Fruit fly (Drosophila melanogaster) whole organism, wandering third instar larva: ENCODE data around the gene Tsc1.

Experiments used
- Abd-B ChIP-seq: fragments of >200 bp; optimal IDR thresholded peaks from 2 replicates; lab custom pipeline; 2017; ENCODE audit warnings: missing biosample characterization, missing genetic modification characterization
- CG32264 ChIP-seq: fragments of 200-800 bp; sonication (Bioruptor generic); optimal IDR thresholded peaks from 2 replicates; lab custom pipeline; 2016; ENCODE audit warnings: missing biosample characterization, missing genetic modification characterization
- CG9705 ChIP-seq: fragments of 200-800 bp; sonication (Bioruptor generic); optimal IDR thresholded peaks from 2 replicates; lab custom pipeline; 2018; ENCODE audit warnings: missing biosample characterization, mild to moderate bottlenecking, missing genetic modification characterization
- Dif ChIP-seq: fragments of 200-275, 200-300 bp; sonication (Bioruptor generic); optimal IDR thresholded peaks from 2 replicates; lab custom pipeline; 2018; ENCODE audit warnings: missing biosample characterization, missing genetic modification characterization; ENCODE audit not compliant: partially characterized antibody
- GATAd ChIP-seq: sonication (Bioruptor generic); optimal IDR thresholded peaks from 2 replicates; lab custom pipeline; 2016; ENCODE audit warnings: missing biosample characterization, missing genetic modification characterization
- HLH106 ChIP-seq: fragments of 200-800 bp; optimal IDR thresholded peaks from 3 replicates; lab custom pipeline; 2019; ENCODE audit warnings: missing biosample characterization, mild to moderate bottlenecking, missing genetic modification characterization, moderate library complexity
- Hnf4 ChIP-seq: fragments of 200-800 bp; sonication (Bioruptor generic); optimal IDR thresholded peaks from 2 replicates; lab custom pipeline; 2016; ENCODE audit warnings: missing biosample characterization, mild to moderate bottlenecking, missing genetic modification characterization
- Hr83 ChIP-seq: fragments of 200-300 bp; sonication (Bioruptor generic); optimal IDR thresholded peaks from 2 replicates; lab custom pipeline; 2016; ENCODE audit warnings: missing biosample characterization, mild to moderate bottlenecking, missing genetic modification characterization, moderate library complexity; ENCODE audit not compliant: poor library complexity, severe bottlenecking
- Jra ChIP-seq: sonication (Bioruptor generic); optimal IDR thresholded peaks from 2 replicates; lab custom pipeline; 2016; ENCODE audit warnings: missing biosample characterization, missing genetic modification characterization
- Mio ChIP-seq: sonication (Bioruptor generic); optimal IDR thresholded peaks from 2 replicates; lab custom pipeline; 2016; ENCODE audit warnings: missing biosample characterization, missing genetic modification characterization
- Myc ChIP-seq: fragments of >200 bp; optimal IDR thresholded peaks from 2 replicates; lab custom pipeline; 2017
- N ChIP-seq: fragments of >200 bp; optimal IDR thresholded peaks from 2 replicates; lab custom pipeline; 2018; ENCODE audit warnings: missing biosample characterization, missing external identifiers, missing genetic modification characterization
- OdsH ChIP-seq: fragments of 200-800 bp; sonication (Bioruptor generic); optimal IDR thresholded peaks from 2 replicates; lab custom pipeline; 2016; ENCODE audit warnings: missing biosample characterization, mild to moderate bottlenecking, missing genetic modification characterization
- Rel ChIP-seq, 2 experiments: fragments of 200-800 bp; sonication (Bioruptor generic) in 1 of 2; optimal IDR thresholded peaks; 2 replicates in 1 of 2; 3 replicates in 1 of 2; lab custom pipeline; 2016 to 2019; ENCODE audit warnings: mild to moderate bottlenecking in 2 of 2, missing biosample characterization in 2 of 2, missing genetic modification characterization in 2 of 2, moderate library complexity in 1 of 2
- Sp1 ChIP-seq: fragments of 200-800 bp; sonication (Bioruptor generic); optimal IDR thresholded peaks from 3 replicates; lab custom pipeline; 2019; ENCODE audit warnings: missing biosample characterization, mild to moderate bottlenecking, missing genetic modification characterization, moderate library complexity
- Vsx2 ChIP-seq: fragments of 200-300, 225-300 bp; sonication (Bioruptor generic); optimal IDR thresholded peaks from 2 replicates; lab custom pipeline; 2018; ENCODE audit warnings: missing biosample characterization, missing genetic modification characterization; ENCODE audit not compliant: partially characterized antibody
- br ChIP-seq: fragments of 200-800 bp; sonication (Bioruptor generic); optimal IDR thresholded peaks from 2 replicates; lab custom pipeline; 2016; ENCODE audit warnings: missing biosample characterization, missing genetic modification characterization
- brk ChIP-seq: fragments of 200-800 bp; sonication (Bioruptor generic); optimal IDR thresholded peaks from 2 replicates; lab custom pipeline; 2016; ENCODE audit warnings: missing biosample characterization, mild to moderate bottlenecking, missing genetic modification characterization
- dl ChIP-seq, 2 experiments: fragments of 175-275, 200-275 bp in 1 of 2; fragments of 200-275 bp in 1 of 2; sonication (Bioruptor generic); optimal IDR thresholded peaks; lab custom pipeline; 2018; ENCODE audit warnings: mild to moderate bottlenecking in 2 of 2, missing biosample characterization in 2 of 2, missing genetic modification characterization in 2 of 2, moderate library complexity in 2 of 2; ENCODE audit not compliant: partially characterized antibody in 2 of 2, insufficient read depth in 1 of 2
- ey ChIP-seq: fragments of 200-800 bp; sonication (Bioruptor generic); optimal IDR thresholded peaks from 2 replicates; lab custom pipeline; 2016; ENCODE audit warnings: missing biosample characterization, missing genetic modification characterization
- foxo ChIP-seq, 2 experiments: fragments of 200-800 bp; sonication (Bioruptor generic); optimal IDR thresholded peaks; 2 replicates in 1 of 2; 3 replicates in 1 of 2; lab custom pipeline; 2016 to 2017; ENCODE audit warnings: missing biosample characterization in 2 of 2, missing genetic modification characterization in 2 of 2
- fru ChIP-seq: fragments of 200-800 bp; sonication (Bioruptor generic); optimal IDR thresholded peaks from 3 replicates; lab custom pipeline; 2016; ENCODE audit warnings: missing biosample characterization, mild to moderate bottlenecking, missing genetic modification characterization
- h ChIP-seq: fragments of 200-800 bp; sonication (Bioruptor generic); optimal IDR thresholded peaks from 3 replicates; lab custom pipeline; 2016; ENCODE audit warnings: missing biosample characterization, mild to moderate bottlenecking, missing genetic modification characterization
- jim ChIP-seq: fragments of 175-275, 200-325 bp; sonication (Bioruptor generic); optimal IDR thresholded peaks from 2 replicates; lab custom pipeline; 2016; ENCODE audit warnings: missing biosample characterization, mild to moderate bottlenecking, missing genetic modification characterization
- pan ChIP-seq: fragments of >200 bp; optimal IDR thresholded peaks from 2 replicates; lab custom pipeline; 2017
- psq ChIP-seq: fragments of 200-800 bp; sonication (Bioruptor generic); optimal IDR thresholded peaks from 3 replicates; lab custom pipeline; 2017; ENCODE audit warnings: missing biosample characterization, mild to moderate bottlenecking, missing genetic modification characterization, moderate library complexity
- rgr ChIP-seq: fragments of 200-800 bp; sonication (Bioruptor generic); optimal IDR thresholded peaks from 3 replicates; lab custom pipeline; 2016; ENCODE audit warnings: missing biosample characterization, mild to moderate bottlenecking, missing genetic modification characterization
- sage ChIP-seq: fragments of 200-800 bp; sonication (Bioruptor generic); optimal IDR thresholded peaks from 2 replicates; lab custom pipeline; 2016; ENCODE audit warnings: missing biosample characterization, mild to moderate bottlenecking, missing genetic modification characterization
- sv ChIP-seq: fragments of 200-800 bp; sonication (Bioruptor generic); optimal IDR thresholded peaks from 3 replicates; lab custom pipeline; 2016; ENCODE audit warnings: missing biosample characterization, missing genetic modification characterization
- tai ChIP-seq: sonication (Bioruptor generic); optimal IDR thresholded peaks from 2 replicates; lab custom pipeline; 2016; ENCODE audit warnings: missing biosample characterization, missing genetic modification characterization
- usp ChIP-seq: fragments of >200 bp; optimal IDR thresholded peaks from 2 replicates; lab custom pipeline; 2017; ENCODE audit warnings: missing biosample characterization, missing genetic modification characterization
- woc ChIP-seq: sonication (Bioruptor generic); optimal IDR thresholded peaks from 2 replicates; lab custom pipeline; 2016; ENCODE audit warnings: missing biosample characterization, mild to moderate bottlenecking, missing genetic modification characterization

Gene Tsc1

DNA sequence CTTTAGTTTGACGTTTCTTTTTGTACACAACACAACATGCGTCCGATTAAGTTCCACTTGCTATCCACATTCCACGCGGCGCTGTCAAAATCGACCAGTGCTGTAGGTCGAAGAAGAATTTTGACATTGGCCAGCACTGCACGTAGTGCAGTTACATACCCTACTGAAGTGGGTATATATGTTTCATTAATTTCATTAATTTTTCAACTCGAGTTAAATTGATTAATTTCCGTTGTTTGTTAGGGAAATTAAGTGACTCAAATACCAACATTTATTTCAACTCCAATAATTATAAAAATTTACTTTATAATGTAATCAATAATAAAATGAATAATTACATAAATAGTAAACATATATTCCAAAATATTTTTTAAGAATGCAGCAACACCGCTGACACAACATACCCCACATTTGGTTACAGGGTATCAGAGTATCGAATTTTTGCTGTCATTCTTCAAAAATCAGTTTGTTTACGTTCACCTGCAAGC lies 21.2 kb upstream of the Tsc1 start, which contains the start of the genes eIF4EHP and CG18428 (continued):
- TF ChIP-seq usp = no peak
- peak; percentile 82 for TF ChIP-seq Jra (GFP tag; lab: Kevin White, UChicago)
- TF ChIP-seq GATAd (GFP tag; lab: Kevin White, UChicago) = peak; percentile 76
- TF ChIP-seq OdsH (GFP tag; lab: Kevin White, UChicago) = peak; percentile 99
- TF ChIP-seq rgr (GFP tag; lab: Kevin White, UChicago) = peak; percentile 99
- peak; percentile 95 for TF ChIP-seq brk (GFP tag; lab: Kevin White, UChicago)
- TF ChIP-seq pan (lab: Kevin White, UChicago) = peak; percentile 84
- TF ChIP-seq fru (GFP tag; lab: Kevin White, UChicago) = peak; percentile 87

dm6 chr3R:24112320-24113069 lies 17.6 kb upstream of the Tsc1 start, which contains the start of gene CG13605:
Gene CG13605, minus strand, starts transcription at chr3R:24112389.
- TF ChIP-seq brk (GFP tag; lab: Kevin White, UChicago) = peak; percentile 80
- peak; percentile 67 for TF ChIP-seq HLH106 (tag; lab: Kevin White, UChicago)
- TF ChIP-seq dl (GFP tag; optimal IDR thresholded peaks at IDR 0.05; lab: Kevin White, UChicago; ENCODE audit: insufficient read depth in 1 of 2, partially characterized antibody in 2 of 2) = no peak
- peak; percentile 59 for TF ChIP-seq rgr (GFP tag; lab: Kevin White, UChicago)
- TF ChIP-seq psq (GFP tag; lab: Kevin White, UChicago) = peak; percentile 58
- peak; percentile 69 for TF ChIP-seq sage (GFP tag; lab: Kevin White, UChicago)
- peak; percentile 16 for TF ChIP-seq Dif
- peak; percentile 49 for TF ChIP-seq Hnf4
- no peak for TF ChIP-seq N (GFP tag; lab: Kevin White, UChicago)
- peak; percentile 34 for TF ChIP-seq CG32264 (GFP tag; lab: Kevin White, UChicago)
- peak; percentile 60 for TF ChIP-seq Myc (lab: Kevin White, UChicago)
- TF ChIP-seq fru (GFP tag; lab: Kevin White, UChicago) = peak; percentile 63
- no peak for TF ChIP-seq Mio (GFP tag; lab: Kevin White, UChicago)
- TF ChIP-seq pan (lab: Kevin White, UChicago) = no peak
- TF ChIP-seq woc = peak; percentile 56
- TF ChIP-seq ey (GFP tag; lab: Kevin White, UChicago) = peak; percentile 44
- TF ChIP-seq Sp1 (GFP tag; lab: Kevin White, UChicago) = peak; percentile 66
- peak; percentile 37 for TF ChIP-seq Rel (GFP tag; optimal IDR thresholded peaks at IDR 0.05; lab: Kevin White, UChicago)
- peak; percentile 6 for TF ChIP-seq Rel (tag; optimal IDR thresholded peaks at IDR 0.05; lab: Kevin White, UChicago)
- peak; percentile 50 for TF ChIP-seq OdsH (GFP tag; lab: Kevin White, UChicago)
- peak; percentile 16 for TF ChIP-seq Jra (GFP tag; lab: Kevin White, UChicago)
- TF ChIP-seq br = peak; percentile 53
- TF ChIP-seq tai (GFP tag; lab: Kevin White, UChicago) = no peak
- TF ChIP-seq sv (GFP tag; lab: Kevin White, UChicago) = peak; percentile 55
- peak; percentile 69 for TF ChIP-seq h
- no peak for TF ChIP-seq Abd-B (GFP tag; lab: Kevin White, UChicago)
- peak in 1 of 2 experiments; percentile 77 for TF ChIP-seq foxo (GFP tag; optimal IDR thresholded peaks at IDR 0.05; lab: Kevin White, UChicago)
- peak; percentile 2 for TF ChIP-seq Hr83
- TF ChIP-seq, all 38 proteins: peak for 21

DNA sequence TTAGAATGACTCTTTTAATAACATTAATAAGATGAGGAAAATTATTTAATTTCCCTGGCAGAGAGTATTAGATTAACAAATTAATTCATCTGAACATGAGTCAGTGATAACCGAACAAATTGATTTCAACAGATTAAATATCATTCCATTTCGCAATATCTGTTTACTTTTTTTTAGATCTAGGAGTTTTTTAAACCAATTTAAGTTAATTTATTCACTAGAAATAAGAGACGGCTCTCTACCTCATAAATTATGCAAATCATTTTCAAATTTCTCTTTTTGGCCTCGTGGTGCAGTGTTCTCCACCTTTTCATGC lies 17.1 kb upstream of the Tsc1 start, which contains the start of gene Root:
Gene Root (plus strand): TSS at position 217 of the 316 bp plus-strand sequence.
- TF ChIP-seq br = no peak
- TF ChIP-seq h = no peak

DNA sequence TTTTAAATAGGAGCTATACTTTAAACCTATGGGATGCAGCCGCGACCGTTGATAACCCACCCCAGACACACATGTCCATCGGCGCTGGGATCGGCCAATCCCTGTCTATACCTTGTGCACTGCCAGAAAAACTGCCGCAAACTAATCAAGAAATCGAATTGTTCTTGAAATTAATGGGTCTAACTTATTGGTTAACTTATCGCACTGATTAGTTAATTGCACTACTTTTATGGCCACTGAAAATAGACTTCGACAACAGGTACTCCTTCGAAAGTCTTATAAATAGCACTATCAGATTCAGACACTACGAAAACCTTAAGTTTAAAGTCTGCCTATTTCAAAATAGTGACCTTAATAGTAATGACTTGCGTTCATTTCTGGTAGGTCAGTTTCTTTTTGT lies 13.9 kb upstream of the Tsc1 start, which contains the start of gene CG13607:
Gene CG13607 (minus strand): TSS at position 143 of the 400 bp plus-strand sequence.
- TF ChIP-seq jim (no peak), Vsx2 (no peak), br (no peak), Dif (no peak), Abd-B (GFP tag; lab: Kevin White, UChicago) (no peak), Rel (GFP tag; optimal IDR thresholded peaks at IDR 0.05; lab: Kevin White, UChicago) (no peak), Rel (tag; optimal IDR thresholded peaks at IDR 0.05; lab: Kevin White, UChicago) (no peak), Hnf4 (no peak), Sp1 (GFP tag; lab: Kevin White, UChicago) (no peak), foxo (GFP tag; optimal IDR thresholded peaks at IDR 0.05; lab: Kevin White, UChicago) (no peak), psq (GFP tag; lab: Kevin White, UChicago) (no peak), CG9705 (GFP tag; lab: Kevin White, UChicago) (no peak), Jra (GFP tag; lab: Kevin White, UChicago) (no peak), h (no peak)
- TF ChIP-seq, all 38 proteins: peak for 0
